Fruit fly (Drosophila melanogaster) whole organism, embryonic: Measurements from ENCODE around the gene CG32639.

ENCODE experiments used
- B-H1 ChIP-seq: fragments of 200-800 bp; sonication (Bioruptor generic); IDR thresholded peaks from 3 replicates; pipeline ENCODE4 v1.3.6; 2022; ENCODE audit warnings: missing biosample characterization, missing genetic modification characterization
- CG10267 ChIP-seq: fragments of 200-800 bp; sonication (Bioruptor generic); optimal IDR thresholded peaks from 2 replicates; lab custom pipeline; 2018; ENCODE audit warnings: missing biosample characterization, mild to moderate bottlenecking, missing genetic modification characterization, moderate library complexity
- CG10462 ChIP-seq: fragments of 200-800 bp; sonication (Bioruptor generic); optimal IDR thresholded peaks from 2 replicates; lab custom pipeline; 2016; ENCODE audit warnings: missing biosample characterization, missing genetic modification characterization
- CG13296 ChIP-seq: fragments of 200-800 bp; sonication (Bioruptor generic); optimal IDR thresholded peaks from 3 replicates; lab custom pipeline; 2018; ENCODE audit warnings: missing biosample characterization, mild to moderate bottlenecking, missing genetic modification characterization
- CG13424 ChIP-seq: fragments of 200-800 bp; sonication (Bioruptor generic); optimal IDR thresholded peaks from 2 replicates; lab custom pipeline; 2019; ENCODE audit warnings: missing biosample characterization, mild to moderate bottlenecking, missing genetic modification characterization, moderate library complexity
- CG14710 ChIP-seq: fragments of 200-800 bp; sonication (Bioruptor generic); optimal IDR thresholded peaks from 3 replicates; lab custom pipeline; 2019; ENCODE audit warnings: missing biosample characterization, mild to moderate bottlenecking, missing genetic modification characterization, moderate library complexity
- CG14860 ChIP-seq: fragments of 200-800 bp; sonication (Bioruptor generic); IDR thresholded peaks from 3 replicates; pipeline ENCODE4 v1.3.6; 2022; ENCODE audit warnings: missing biosample characterization, missing genetic modification characterization; ENCODE audit not compliant: partially characterized antibody
- CG15269 ChIP-seq: fragments of 200-800 bp; sonication (Bioruptor generic); optimal IDR thresholded peaks from 2 replicates; lab custom pipeline; 2018; ENCODE audit warnings: missing biosample characterization, mild to moderate bottlenecking, missing genetic modification characterization, moderate library complexity
- CG15601 ChIP-seq: fragments of 200-800 bp; sonication (Bioruptor generic); optimal IDR thresholded peaks from 3 replicates; lab custom pipeline; 2019; ENCODE audit warnings: missing biosample characterization, mild to moderate bottlenecking, missing genetic modification characterization, moderate library complexity
- CG2202 ChIP-seq: fragments of 200-800 bp; sonication (Bioruptor generic); optimal IDR thresholded peaks from 2 replicates; lab custom pipeline; 2018; ENCODE audit warnings: missing biosample characterization, mild to moderate bottlenecking, missing genetic modification characterization
- CG31224 ChIP-seq: fragments of 200-800 bp; sonication (Bioruptor generic); IDR thresholded peaks from 2 replicates; pipeline ENCODE4 v1.3.6; 2022; ENCODE audit warnings: missing biosample characterization, missing genetic modification characterization
- CG33213 ChIP-seq: fragments of 200-800 bp; sonication (Bioruptor generic); optimal IDR thresholded peaks from 3 replicates; lab custom pipeline; 2016; ENCODE audit warnings: missing biosample characterization, missing genetic modification characterization
- CG43689 ChIP-seq: fragments of 200-800 bp; sonication (Bioruptor generic); IDR thresholded peaks from 2 replicates; pipeline ENCODE4 v1.3.6; 2022; ENCODE audit warnings: missing biosample characterization, missing genetic modification characterization
- CG6175 ChIP-seq: fragments of 200-800 bp; sonication (Bioruptor generic); IDR thresholded peaks from 3 replicates; pipeline ENCODE4 v1.3.6; 2022; ENCODE audit warnings: missing biosample characterization, missing genetic modification characterization
- CG7372 ChIP-seq: fragments of 200-800 bp; sonication (Bioruptor generic); IDR thresholded peaks from 2 replicates; pipeline ENCODE4 v1.3.6; 2022; ENCODE audit warnings: missing biosample characterization, missing genetic modification characterization
- CG7745 ChIP-seq: fragments of 200-800 bp; sonication (Bioruptor generic); optimal IDR thresholded peaks from 2 replicates; lab custom pipeline; 2018; ENCODE audit warnings: missing biosample characterization, mild to moderate bottlenecking, missing genetic modification characterization, moderate library complexity
- CG7987 ChIP-seq: fragments of 200-800 bp; sonication (Bioruptor generic); optimal IDR thresholded peaks from 2 replicates; lab custom pipeline; 2018; ENCODE audit warnings: missing biosample characterization, mild to moderate bottlenecking, missing genetic modification characterization, moderate library complexity
- CG9727 ChIP-seq: fragments of 200-800 bp; sonication (Bioruptor generic); optimal IDR thresholded peaks from 3 replicates; lab custom pipeline; 2017; ENCODE audit warnings: missing biosample characterization, mild to moderate bottlenecking, missing genetic modification characterization
- CG9876 ChIP-seq: fragments of 200-800 bp; sonication (Bioruptor generic); optimal IDR thresholded peaks from 2 replicates; lab custom pipeline; 2016; ENCODE audit warnings: missing biosample characterization, missing genetic modification characterization
- CG9932 ChIP-seq: fragments of 200-800 bp; sonication (Bioruptor generic); IDR thresholded peaks from 2 replicates; pipeline ENCODE4 v1.3.6; 2022; ENCODE audit warnings: missing biosample characterization, missing genetic modification characterization
- CHES-1-like ChIP-seq: fragments of 200-800 bp; sonication (Bioruptor generic); optimal IDR thresholded peaks from 2 replicates; lab custom pipeline; 2016; ENCODE audit warnings: missing biosample characterization, missing genetic modification characterization
- HLH4C ChIP-seq: fragments of 200-800 bp; sonication (Bioruptor generic); IDR thresholded peaks from 3 replicates; pipeline ENCODE4 v1.3.6; 2022; ENCODE audit warnings: missing biosample characterization, missing genetic modification characterization; ENCODE audit not compliant: partially characterized antibody
- HmgZ ChIP-seq: fragments of 200-800 bp; sonication (Bioruptor generic); optimal IDR thresholded peaks from 2 replicates; lab custom pipeline; 2018; ENCODE audit warnings: missing biosample characterization, mild to moderate bottlenecking, missing genetic modification characterization
- Hr3 ChIP-seq: fragments of 200-800 bp; sonication (Bioruptor generic); optimal IDR thresholded peaks from 3 replicates; lab custom pipeline; 2016; ENCODE audit warnings: missing biosample characterization, missing genetic modification characterization
- Hr78 ChIP-seq, 2 experiments: fragments of 200-800 bp in 1 of 2; fragments of >200 bp in 1 of 2; sonication (Bioruptor generic) in 1 of 2; optimal IDR thresholded peaks; 2 replicates each; lab custom pipeline; 2017 to 2019; ENCODE audit warnings: missing biosample characterization in 2 of 2, missing genetic modification characterization in 2 of 2, mild to moderate bottlenecking in 1 of 2, moderate library complexity in 1 of 2
- Jarid2 ChIP-seq: fragments of 200-800 bp; sonication (Bioruptor generic); optimal IDR thresholded peaks from 3 replicates; lab custom pipeline; 2017; ENCODE audit warnings: mild to moderate bottlenecking, missing biosample characterization, missing genetic modification reagents, missing genetic modification characterization
- Med ChIP-seq: fragments of 200-800 bp; sonication (Bioruptor generic); peaks from one replicate; lab custom pipeline; 2016; ENCODE audit warnings: missing biosample characterization, missing genetic modification characterization, mild to moderate bottlenecking, inconsistent platforms, moderate library complexity
- NFAT ChIP-seq: fragments of 200-800 bp; sonication (Bioruptor generic); IDR thresholded peaks from 2 replicates; pipeline ENCODE4 v1.3.6; 2022; ENCODE audit warnings: missing biosample characterization, missing genetic modification characterization
- TFAM ChIP-seq: fragments of 200-800 bp; sonication (Bioruptor generic); optimal IDR thresholded peaks from 2 replicates; lab custom pipeline; 2017; ENCODE audit warnings: missing biosample characterization, missing genetic modification characterization, inconsistent platforms
- ase ChIP-seq: fragments of 200-800 bp; sonication (Bioruptor generic); IDR thresholded peaks from 3 replicates; pipeline ENCODE4 v1.3.6; 2022; ENCODE audit warnings: missing biosample characterization, missing genetic modification characterization
- corto ChIP-seq: fragments of 200-800 bp; sonication (Bioruptor generic); optimal IDR thresholded peaks from 2 replicates; lab custom pipeline; 2016; ENCODE audit warnings: missing biosample characterization, mild to moderate bottlenecking, missing genetic modification characterization, moderate library complexity
- dan ChIP-seq: fragments of 200-800 bp; sonication (Bioruptor generic); IDR thresholded peaks from 2 replicates; pipeline ENCODE4 v1.3.6; 2022; ENCODE audit warnings: missing biosample characterization, missing genetic modification characterization
- dmrt99B ChIP-seq: fragments of 200-800 bp; sonication (Bioruptor generic); optimal IDR thresholded peaks from 2 replicates; lab custom pipeline; 2018; ENCODE audit warnings: missing biosample characterization, mild to moderate bottlenecking, missing genetic modification characterization, moderate library complexity
- ems ChIP-seq: fragments of 200-800 bp; sonication (Bioruptor generic); optimal IDR thresholded peaks from 3 replicates; lab custom pipeline; 2016; ENCODE audit warnings: missing biosample characterization, missing genetic modification characterization
- insv ChIP-seq, 2 experiments: fragments of 200-800 bp; sonication (Bioruptor generic); optimal IDR thresholded peaks; 3 replicates each; lab custom pipeline; 2016 to 2018; ENCODE audit warnings: missing biosample characterization in 2 of 2, missing genetic modification characterization in 2 of 2
- inv ChIP-seq: fragments of 200-800 bp; sonication (Bioruptor generic); IDR thresholded peaks from 2 replicates; pipeline ENCODE4 v1.3.6; 2022; ENCODE audit warnings: missing biosample characterization, missing genetic modification characterization; ENCODE audit not compliant: partially characterized antibody
- jumu ChIP-seq: fragments of 200-800 bp; sonication (Bioruptor generic); optimal IDR thresholded peaks from 3 replicates; lab custom pipeline; 2016; ENCODE audit warnings: missing biosample characterization, missing genetic modification characterization
- lab ChIP-seq: fragments of 200-800 bp; sonication (Bioruptor generic); optimal IDR thresholded peaks from 3 replicates; lab custom pipeline; 2017; ENCODE audit warnings: missing biosample characterization, missing genetic modification characterization, mild to moderate bottlenecking, moderate library complexity, missing genetic modification reagents
- lilli ChIP-seq: fragments of 200-800 bp; sonication (Bioruptor generic); optimal IDR thresholded peaks from 3 replicates; lab custom pipeline; 2016; ENCODE audit warnings: missing biosample characterization, missing genetic modification characterization
- nom ChIP-seq: fragments of 200-800 bp; sonication (Bioruptor generic); optimal IDR thresholded peaks from 2 replicates; lab custom pipeline; 2017; ENCODE audit warnings: missing biosample characterization, missing genetic modification characterization, mild to moderate bottlenecking, moderate library complexity, missing genetic modification reagents
- otp ChIP-seq: fragments of 200-800 bp; sonication (Bioruptor generic); IDR thresholded peaks from 3 replicates; pipeline ENCODE4, ENCODE4 v1.3.6; 2022; ENCODE audit warnings: missing biosample characterization, missing genetic modification characterization
- salm ChIP-seq: fragments of 200-800 bp; sonication (Bioruptor generic); optimal IDR thresholded peaks from 2 replicates; lab custom pipeline; 2018; ENCODE audit warnings: missing biosample characterization, mild to moderate bottlenecking, missing genetic modification characterization
- sc ChIP-seq, 3 experiments: fragments of >200 bp in 2 of 3; fragments of 200-800 bp in 1 of 3; sonication (Bioruptor generic) in 1 of 3; optimal IDR thresholded peaks; 2 replicates in 2 of 3; 3 replicates in 1 of 3; lab custom pipeline; 2017; ENCODE audit warnings: mild to moderate bottlenecking in 1 of 3, missing biosample characterization in 1 of 3, missing genetic modification characterization in 1 of 3, missing genetic modification reagents in 1 of 3
- sisA ChIP-seq: fragments of 200-800 bp; sonication (Bioruptor generic); IDR thresholded peaks from 2 replicates; pipeline ENCODE4 v1.3.6; 2022; ENCODE audit warnings: missing biosample characterization, missing genetic modification characterization
- slbo ChIP-seq: fragments of 200-800 bp; sonication (Bioruptor generic); IDR thresholded peaks from 2 replicates; pipeline ENCODE4 v1.3.6; 2022; ENCODE audit warnings: missing biosample characterization, missing genetic modification characterization
- unc-4 ChIP-seq: fragments of 200-800 bp; sonication (Bioruptor generic); IDR thresholded peaks from 2 replicates; pipeline ENCODE4 v1.3.6; 2022; ENCODE audit warnings: missing biosample characterization, missing genetic modification characterization; ENCODE audit not compliant: partially characterized antibody
- vvl ChIP-seq: fragments of 200-800 bp; sonication (Bioruptor generic); IDR thresholded peaks from 2 replicates; pipeline ENCODE4 v1.3.6; 2022; ENCODE audit warnings: missing biosample characterization, missing genetic modification characterization
- zen ChIP-seq: fragments of 200-800 bp; sonication (Bioruptor generic); optimal IDR thresholded peaks from 3 replicates; lab custom pipeline; 2018; ENCODE audit warnings: missing biosample characterization, mild to moderate bottlenecking, missing genetic modification characterization, moderate library complexity

CG32639 gene

DNA sequence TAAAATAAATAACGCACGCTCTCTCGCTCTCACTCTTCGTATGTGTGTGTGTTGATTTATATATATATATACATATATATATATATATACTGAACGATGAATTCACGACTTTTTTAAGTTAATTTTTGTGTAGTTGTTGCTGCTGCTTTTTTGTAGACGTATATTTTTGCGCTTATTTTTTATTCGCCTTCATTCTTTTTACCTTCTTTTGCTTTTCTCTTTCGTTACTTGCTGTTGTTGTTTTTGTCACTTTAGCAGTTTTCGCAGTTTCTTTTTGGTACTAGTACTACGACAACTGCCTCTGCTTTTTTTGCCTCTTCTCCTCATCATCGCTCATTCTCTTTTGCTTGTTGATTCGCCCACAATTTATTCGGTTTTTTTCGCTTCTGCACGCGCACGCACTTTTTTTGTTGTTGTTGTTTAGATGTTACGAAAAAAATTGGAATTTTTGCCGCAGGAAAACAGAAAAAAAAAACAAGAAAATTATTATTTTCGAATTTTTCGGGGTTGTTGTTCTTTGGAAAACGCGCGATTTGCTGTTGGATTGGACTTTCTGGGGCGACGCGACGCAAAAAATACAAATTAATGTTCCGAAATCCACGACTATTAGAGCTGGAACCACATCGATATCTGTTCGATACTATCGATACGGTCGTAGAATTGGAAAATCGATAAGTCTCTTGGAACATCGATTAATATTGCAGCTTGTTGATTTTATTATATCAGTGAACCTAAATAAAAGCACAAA lies 48.8 kb upstream of the CG32639 start, which contains the start of the genes HDAC4 and CG15743 (continued):
- TF ChIP-seq CG10462: no peak
- TF ChIP-seq salm (tag; lab: Kevin White, UChicago): no peak
- TF ChIP-seq CG10267 (tag; lab: Kevin White, UChicago): peak; percentile 34
- TF ChIP-seq CG13424 (tag; lab: Kevin White, UChicago): no peak
- TF ChIP-seq CG9932 (GFP tag; lab: Robert Waterston, UW): peak; percentile 18; the same call in 1 of the 2 replicates
- no peak for TF ChIP-seq TFAM (GFP tag; lab: Kevin White, UChicago)
- no peak for TF ChIP-seq CG15269
- no peak for TF ChIP-seq sc (optimal IDR thresholded peaks at IDR 0.05; lab: Kevin White, UChicago)
- no peak for TF ChIP-seq sc (GFP tag; optimal IDR thresholded peaks at IDR 0.05; lab: Kevin White, UChicago)
- TF ChIP-seq NFAT (GFP tag; lab: Robert Waterston, UW): no peak
- TF ChIP-seq CG7987 (GFP tag; lab: Kevin White, UChicago): no peak
- peak; percentile 27 for TF ChIP-seq lilli (GFP tag; lab: Kevin White, UChicago)
- TF ChIP-seq jumu (GFP tag; lab: Kevin White, UChicago): no peak
- no peak for TF ChIP-seq ase
- TF ChIP-seq HmgZ (tag; lab: Kevin White, UChicago): no peak
- TF ChIP-seq B-H1: no peak
- peak; percentile 20 for TF ChIP-seq CG13296 (GFP tag; lab: Kevin White, UChicago)
- TF ChIP-seq unc-4 (GFP tag; lab: Robert Waterston, UW): peak; percentile 92
- no peak for TF ChIP-seq ems (GFP tag; lab: Kevin White, UChicago)
- TF ChIP-seq Med: peak; percentile 69
- TF ChIP-seq sisA: no peak
- no peak for TF ChIP-seq CG31224 (GFP tag; lab: Robert Waterston, UW)
- peak; percentile 91 for TF ChIP-seq HLH4C (GFP tag; lab: Robert Waterston, UW)
- TF ChIP-seq dmrt99B (tag; lab: Kevin White, UChicago): no peak
- no peak for TF ChIP-seq Hr3 (GFP tag; lab: Kevin White, UChicago)
- TF ChIP-seq CG7745 (tag; lab: Kevin White, UChicago): no peak
- TF ChIP-seq CG9876: no peak
- no peak for TF ChIP-seq slbo (GFP tag; lab: Robert Waterston, UW)
- no peak for TF ChIP-seq CG9727 (GFP tag; lab: Kevin White, UChicago)
- no peak for TF ChIP-seq CG7372 (GFP tag; lab: Robert Waterston, UW)
- no peak for TF ChIP-seq CG33213 (GFP tag; lab: Kevin White, UChicago)
- TF ChIP-seq zen: peak; percentile 1
- TF ChIP-seq CG14860: peak; percentile 82
- peak; percentile 52 for TF ChIP-seq CG14710 (tag; lab: Kevin White, UChicago)
- no peak for TF ChIP-seq CG15601 (tag; lab: Kevin White, UChicago)
- no peak for TF ChIP-seq otp
- TF ChIP-seq dan (GFP tag; lab: Robert Waterston, UW): no peak
- peak; percentile 37 for TF ChIP-seq nom (GFP tag; lab: Kevin White, UChicago)
- no peak for TF ChIP-seq CG43689 (GFP tag; lab: Robert Waterston, UW)
- no peak for TF ChIP-seq Jarid2 (GFP tag; lab: Kevin White, UChicago)
- TF ChIP-seq lab (GFP tag; lab: Kevin White, UChicago): no peak
- TF ChIP-seq insv (GFP tag; optimal IDR thresholded peaks at IDR 0.05; lab: Kevin White, UChicago): peak in 1 of 2 experiments; percentile 85
- TF ChIP-seq corto (GFP tag; lab: Kevin White, UChicago): peak; percentile 7
- TF ChIP-seq CG6175 (GFP tag; lab: Robert Waterston, UW): no peak
- no peak for TF ChIP-seq Hr78 (GFP tag; optimal IDR thresholded peaks at IDR 0.05; lab: Kevin White, UChicago)
- TF ChIP-seq CG2202: no peak
- TF ChIP-seq vvl (GFP tag; lab: Robert Waterston, UW): peak; percentile 40; the same call in 1 of the 2 replicates
- peak; percentile 48 for TF ChIP-seq CHES-1-like (GFP tag; lab: Kevin White, UChicago)
- peak; percentile 89 for TF ChIP-seq inv
